Fruit fly (Drosophila melanogaster) whole organism, embryonic: ENCODE results near the gene CecA1.

Source experiments
- Abd-B ChIP-seq: fragments of 200-800 bp; sonication (Bioruptor generic); optimal IDR thresholded peaks from 2 replicates; lab custom pipeline; 2018; ENCODE audit warnings: missing biosample characterization, mild to moderate bottlenecking, missing genetic modification characterization, moderate library complexity
- Ada2b ChIP-seq: fragments of 200-800 bp; sonication (Bioruptor generic); IDR thresholded peaks from 2 replicates; pipeline ENCODE4 v1.3.6; 2022; ENCODE audit warnings: missing biosample characterization, missing genetic modification characterization
- Asciz ChIP-seq: fragments of 200-800 bp; sonication (Bioruptor generic); optimal IDR thresholded peaks from 2 replicates; lab custom pipeline; 2017; ENCODE audit warnings: missing biosample characterization, mild to moderate bottlenecking, missing genetic modification characterization, missing genetic modification reagents
- Atf6 ChIP-seq: fragments of 200-800 bp; sonication (Bioruptor generic); IDR thresholded peaks from 2 replicates; pipeline ENCODE4 v1.3.6; 2022; ENCODE audit warnings: missing biosample characterization, missing genetic modification characterization
- CG10462 ChIP-seq: fragments of 200-800 bp; sonication (Bioruptor generic); optimal IDR thresholded peaks from 2 replicates; lab custom pipeline; 2016; ENCODE audit warnings: missing biosample characterization, missing genetic modification characterization
- CG10543 ChIP-seq: fragments of 200-800 bp; sonication (Bioruptor generic); optimal IDR thresholded peaks from 3 replicates; lab custom pipeline; 2017; ENCODE audit warnings: missing biosample characterization, mild to moderate bottlenecking, missing genetic modification characterization, moderate library complexity
- CG10979 ChIP-seq: fragments of 200-800 bp; sonication (Bioruptor generic); optimal IDR thresholded peaks from 2 replicates; lab custom pipeline; 2018; ENCODE audit warnings: missing biosample characterization, mild to moderate bottlenecking, missing genetic modification characterization, moderate library complexity
- CG11695 ChIP-seq: fragments of 200-800 bp; sonication (Bioruptor generic); IDR thresholded peaks from 3 replicates; pipeline ENCODE4 v1.3.6; 2022; ENCODE audit warnings: missing biosample characterization, missing genetic modification characterization
- CG12769 ChIP-seq: fragments of 200-800 bp; sonication (Bioruptor generic); optimal IDR thresholded peaks from 2 replicates; lab custom pipeline; 2019; ENCODE audit warnings: missing biosample characterization, mild to moderate bottlenecking, missing genetic modification characterization, moderate library complexity
- CG17359 ChIP-seq: fragments of 200-800 bp; sonication (Bioruptor generic); optimal IDR thresholded peaks from 3 replicates; lab custom pipeline; 2018; ENCODE audit warnings: missing biosample characterization, mild to moderate bottlenecking, missing genetic modification characterization, moderate library complexity
- CG17568 ChIP-seq: fragments of 200-800 bp; sonication (Bioruptor generic); optimal IDR thresholded peaks from 2 replicates; lab custom pipeline; 2018; ENCODE audit warnings: missing biosample characterization, mild to moderate bottlenecking, missing genetic modification characterization, moderate library complexity
- CG17912 ChIP-seq: fragments of 200-800 bp; sonication (Bioruptor generic); optimal IDR thresholded peaks from 2 replicates; lab custom pipeline; 2018; ENCODE audit warnings: missing biosample characterization, mild to moderate bottlenecking, missing genetic modification characterization
- CG31388 ChIP-seq: fragments of 200-800 bp; sonication (Bioruptor generic); optimal IDR thresholded peaks from 2 replicates; lab custom pipeline; 2016; ENCODE audit warnings: missing biosample characterization, missing genetic modification characterization
- CG3838 ChIP-seq: fragments of 200-800 bp; sonication (Bioruptor generic); optimal IDR thresholded peaks from 3 replicates; lab custom pipeline; 2016; ENCODE audit warnings: missing biosample characterization, missing genetic modification characterization
- CG3995 ChIP-seq: fragments of 200-800 bp; sonication (Bioruptor generic); optimal IDR thresholded peaks from 3 replicates; lab custom pipeline; 2016; ENCODE audit warnings: missing biosample characterization, missing genetic modification characterization
- CG6272 ChIP-seq: fragments of 200-800 bp; sonication (Bioruptor generic); IDR thresholded peaks from 2 replicates; pipeline ENCODE4 v1.3.6; 2022; ENCODE audit warnings: missing biosample characterization, missing genetic modification characterization
- CG6791 ChIP-seq: fragments of 200-800 bp; sonication (Bioruptor generic); IDR thresholded peaks from 3 replicates; pipeline ENCODE4 v1.3.6; 2022; ENCODE audit warnings: missing biosample characterization, missing genetic modification characterization; ENCODE audit not compliant: partially characterized antibody
- CG7745 ChIP-seq: fragments of 200-800 bp; sonication (Bioruptor generic); optimal IDR thresholded peaks from 2 replicates; lab custom pipeline; 2018; ENCODE audit warnings: missing biosample characterization, mild to moderate bottlenecking, missing genetic modification characterization, moderate library complexity
- D19B ChIP-seq: fragments of 200-800 bp; sonication (Bioruptor generic); optimal IDR thresholded peaks from 2 replicates; lab custom pipeline; 2017; ENCODE audit warnings: missing biosample characterization, mild to moderate bottlenecking, missing genetic modification characterization
- Dll ChIP-seq: fragments of 200-800 bp; sonication (Bioruptor generic); IDR thresholded peaks from 4 replicates; pipeline ENCODE4 v1.3.6; 2022; ENCODE audit warnings: missing biosample characterization, missing genetic modification characterization; ENCODE audit not compliant: partially characterized antibody
- Dp ChIP-seq: fragments of 200-800 bp; sonication (Bioruptor generic); optimal IDR thresholded peaks from 2 replicates; lab custom pipeline; 2018; ENCODE audit warnings: missing biosample characterization, mild to moderate bottlenecking, missing genetic modification characterization, moderate library complexity
- E2f1 ChIP-seq: fragments of 200-800 bp; sonication (Bioruptor generic); IDR thresholded peaks from 2 replicates; pipeline ENCODE4 v1.3.6; 2022; ENCODE audit warnings: missing biosample characterization, missing genetic modification characterization
- E2f2 ChIP-seq: fragments of 200-800 bp; sonication (Bioruptor generic); IDR thresholded peaks from 2 replicates; pipeline ENCODE4 v1.3.6; 2022; ENCODE audit warnings: missing biosample characterization, missing genetic modification characterization
- Fer1 ChIP-seq: fragments of 200-800 bp; sonication (Bioruptor generic); optimal IDR thresholded peaks from 2 replicates; lab custom pipeline; 2017; ENCODE audit warnings: missing biosample characterization, mild to moderate bottlenecking, missing genetic modification characterization
- Lim3 ChIP-seq: fragments of 200-800 bp; sonication (Bioruptor generic); IDR thresholded peaks from 2 replicates; pipeline ENCODE4 v1.3.6; 2022; ENCODE audit warnings: missing biosample characterization, missing genetic modification characterization
- MBD-R2 ChIP-seq: fragments of 200-800 bp; sonication (Bioruptor generic); IDR thresholded peaks from 2 replicates; pipeline ENCODE4 v1.3.6; 2022; ENCODE audit warnings: missing biosample characterization, missing genetic modification characterization
- Med ChIP-seq: fragments of 200-800 bp; sonication (Bioruptor generic); peaks from one replicate; lab custom pipeline; 2016; ENCODE audit warnings: missing biosample characterization, missing genetic modification characterization, mild to moderate bottlenecking, inconsistent platforms, moderate library complexity
- Sry-δ ChIP-seq: fragments of 200-800 bp; sonication (Bioruptor generic); optimal IDR thresholded peaks from 2 replicates; lab custom pipeline; 2016; ENCODE audit warnings: missing biosample characterization, missing genetic modification characterization
- Usf ChIP-seq: fragments of 200-800 bp; sonication (Bioruptor generic); optimal IDR thresholded peaks from 2 replicates; lab custom pipeline; 2017; ENCODE audit warnings: missing genotype, missing biosample characterization, missing genetic modification characterization
- chinmo ChIP-seq: fragments of 200-800 bp; sonication (Bioruptor generic); IDR thresholded peaks from 4 replicates; pipeline ENCODE4 v1.3.6; 2022; ENCODE audit warnings: missing biosample characterization, missing genetic modification characterization; ENCODE audit not compliant: partially characterized antibody
- crol ChIP-seq: fragments of 200-800 bp; sonication (Bioruptor generic); IDR thresholded peaks from 2 replicates; pipeline ENCODE4 v1.3.6; 2022; ENCODE audit warnings: missing biosample characterization, missing genetic modification characterization
- fu2 ChIP-seq: fragments of 200-800 bp; sonication (Bioruptor generic); optimal IDR thresholded peaks from 2 replicates; lab custom pipeline; 2016; ENCODE audit warnings: missing biosample characterization, missing genetic modification characterization
- gfzf ChIP-seq: fragments of 200-800 bp; sonication (Bioruptor generic); optimal IDR thresholded peaks from 2 replicates; lab custom pipeline; 2016; ENCODE audit warnings: missing biosample characterization, mild to moderate bottlenecking, missing genetic modification characterization, moderate library complexity
- hbn ChIP-seq: fragments of 200-800 bp; sonication (Bioruptor generic); IDR thresholded peaks from 2 replicates; pipeline ENCODE4 v1.3.6; 2022; ENCODE audit warnings: missing biosample characterization, missing genetic modification characterization; ENCODE audit not compliant: partially characterized antibody
- insv ChIP-seq, 2 experiments: fragments of 200-800 bp; sonication (Bioruptor generic); optimal IDR thresholded peaks; 3 replicates each; lab custom pipeline; 2016 to 2018; ENCODE audit warnings: missing biosample characterization in 2 of 2, missing genetic modification characterization in 2 of 2
- inv ChIP-seq: fragments of 200-800 bp; sonication (Bioruptor generic); IDR thresholded peaks from 2 replicates; pipeline ENCODE4 v1.3.6; 2022; ENCODE audit warnings: missing biosample characterization, missing genetic modification characterization; ENCODE audit not compliant: partially characterized antibody
- p53 ChIP-seq: fragments of 200-800 bp; sonication (Bioruptor generic); optimal IDR thresholded peaks from 2 replicates; lab custom pipeline; 2016; ENCODE audit warnings: missing biosample characterization, missing genetic modification characterization
- prd ChIP-seq, 3 experiments: fragments of >200 bp in 2 of 3; fragments of 200-800 bp in 1 of 3; sonication (Bioruptor generic) in 1 of 3; optimal IDR thresholded peaks in 2 of 3; IDR thresholded peaks in 1 of 3; 2 replicates in 2 of 3; 3 replicates in 1 of 3; pipeline versions ENCODE4 v1.3.6 to Lab custom; 2017 to 2022; ENCODE audit warnings: missing biosample characterization in 1 of 3, missing genetic modification characterization in 1 of 3
- pzg ChIP-seq: fragments of 200-800 bp; sonication (Bioruptor generic); optimal IDR thresholded peaks from 3 replicates; lab custom pipeline; 2018; ENCODE audit warnings: missing biosample characterization, mild to moderate bottlenecking, missing genetic modification characterization, moderate library complexity
- sd ChIP-seq: fragments of 200-800 bp; sonication (Bioruptor generic); optimal IDR thresholded peaks from 3 replicates; lab custom pipeline; 2018; ENCODE audit warnings: missing biosample characterization, mild to moderate bottlenecking, missing genetic modification characterization, moderate library complexity
- sens ChIP-seq: fragments of 200-800 bp; sonication (Bioruptor generic); peaks from one replicate; lab custom pipeline; 2016; ENCODE audit warnings: missing biosample characterization, missing genetic modification characterization
- sisA ChIP-seq: fragments of 200-800 bp; sonication (Bioruptor generic); IDR thresholded peaks from 2 replicates; pipeline ENCODE4 v1.3.6; 2022; ENCODE audit warnings: missing biosample characterization, missing genetic modification characterization
- so ChIP-seq: fragments of 200-800 bp; sonication (Bioruptor generic); IDR thresholded peaks from 3 replicates; pipeline ENCODE4 v1.3.6; 2022; ENCODE audit warnings: missing biosample characterization, missing genetic modification characterization
- tap ChIP-seq: fragments of 200-800 bp; optimal IDR thresholded peaks from 3 replicates; lab custom pipeline; 2019; ENCODE audit warnings: missing biosample characterization, mild to moderate bottlenecking, missing genetic modification characterization, moderate library complexity
- trem ChIP-seq: fragments of 200-800 bp; optimal IDR thresholded peaks from 3 replicates; lab custom pipeline; 2019; ENCODE audit warnings: missing biosample characterization, mild to moderate bottlenecking, missing genetic modification characterization, moderate library complexity
- unpg ChIP-seq: fragments of 200-800 bp; sonication (Bioruptor generic); optimal IDR thresholded peaks from 3 replicates; lab custom pipeline; 2018; ENCODE audit warnings: missing biosample characterization, mild to moderate bottlenecking, missing genetic modification characterization, moderate library complexity
- yki ChIP-seq: fragments of >200 bp; optimal IDR thresholded peaks from 3 replicates; lab custom pipeline; 2018

The CecA1 gene

dm6 chr3R:30175045-30175589 lies 35.6 kb upstream of the CecA1 start (continued):
- TF ChIP-seq so: peak; percentile 65; the same call in 1 of the 3 replicates
- no peak for TF ChIP-seq Sry-δ
- peak; percentile 83 for TF ChIP-seq sd (tag; lab: Kevin White, UChicago)
- no peak for TF ChIP-seq CG7745 (tag; lab: Kevin White, UChicago)
- no peak for TF ChIP-seq E2f1 (GFP tag; lab: Robert Waterston, UW)
- TF ChIP-seq CG3995 (GFP tag; lab: Kevin White, UChicago): no peak
- no peak for TF ChIP-seq CG11695 (GFP tag; lab: Robert Waterston, UW)
- TF ChIP-seq CG6272 (GFP tag; lab: Robert Waterston, UW): no peak
- TF ChIP-seq CG17359 (tag; lab: Kevin White, UChicago): no peak
- TF ChIP-seq p53 (GFP tag; lab: Kevin White, UChicago): no peak
- no peak for TF ChIP-seq CG31388 (GFP tag; lab: Kevin White, UChicago)
- TF ChIP-seq Abd-B (GFP tag; lab: Kevin White, UChicago): no peak
- no peak for TF ChIP-seq yki (lab: Kevin White, UChicago)
- no peak for TF ChIP-seq Asciz (GFP tag; lab: Kevin White, UChicago)
- TF ChIP-seq D19B (GFP tag; lab: Kevin White, UChicago): no peak
- no peak for TF ChIP-seq fu2 (GFP tag; lab: Kevin White, UChicago)
- TF ChIP-seq CG10979 (tag; lab: Kevin White, UChicago): no peak

- TF ChIP-seq crol (GFP tag; lab: Robert Waterston, UW) (peak; percentile 20; the same call in 1 of the 2 replicates), sd (tag; lab: Kevin White, UChicago) (peak; percentile 81), CG6791 (GFP tag; lab: Robert Waterston, UW) (peak; percentile 36; the same call in 1 of the 3 replicates), Med (GFP tag; lab: Kevin White, UChicago) (peak; percentile 26), CG10543 (GFP tag; lab: Kevin White, UChicago) (no peak), Ada2b (GFP tag; lab: Robert Waterston, UW) (no peak), chinmo (GFP tag; lab: Robert Waterston, UW) (0 out of 4 replicates have a peak, but pooled peaks have one; percentile 15), CG12769 (tag; lab: Kevin White, UChicago) (peak; percentile 93)
These were observed 34.4 kb upstream of the CecA1 start for dm6 chr3R:30176314-30176713.

dm6 chr3R:30177494-30177893 lies 33.2 kb upstream of the CecA1 start, which contains the start of the genes CG1983 and CG15530:
Gene CG1983 (minus strand): TSS chr3R:30177700.
Gene CG15530 (plus strand): TSS chr3R:30177877.
- no peak for TF ChIP-seq CG17912 (GFP tag; lab: Kevin White, UChicago)
- TF ChIP-seq insv (GFP tag; optimal IDR thresholded peaks at IDR 0.05; lab: Kevin White, UChicago): no peak
- TF ChIP-seq Fer1 (GFP tag; lab: Kevin White, UChicago): no peak
- TF ChIP-seq Usf (GFP tag; lab: Kevin White, UChicago): no peak
- no peak for TF ChIP-seq Atf6 (GFP tag; lab: Robert Waterston, UW)
- no peak for TF ChIP-seq E2f1 (GFP tag; lab: Robert Waterston, UW)
- TF ChIP-seq Dll: no peak
- peak; percentile 80 for TF ChIP-seq Dp (GFP tag; lab: Kevin White, UChicago)
- TF ChIP-seq sens: peak; percentile 44
- no peak for TF ChIP-seq CG3838 (GFP tag; lab: Kevin White, UChicago)
- peak; percentile 64 for TF ChIP-seq MBD-R2 (GFP tag; lab: Robert Waterston, UW)
- no peak for TF ChIP-seq unpg (GFP tag; lab: Kevin White, UChicago)
- peak; percentile 47 for TF ChIP-seq gfzf (GFP tag; lab: Kevin White, UChicago)
- TF ChIP-seq tap (tag; lab: Kevin White, UChicago): no peak
- TF ChIP-seq sisA (GFP tag; lab: Robert Waterston, UW): no peak
- TF ChIP-seq inv (GFP tag; lab: Robert Waterston, UW): no peak
- TF ChIP-seq pzg (GFP tag; lab: Kevin White, UChicago): peak; percentile 37
- no peak for TF ChIP-seq Lim3
- no peak for TF ChIP-seq CG10462 (GFP tag; lab: Kevin White, UChicago)
- TF ChIP-seq CG3995 (GFP tag; lab: Kevin White, UChicago): no peak
- peak; percentile 94 for TF ChIP-seq trem (tag; lab: Kevin White, UChicago)
- TF ChIP-seq CG17568: no peak
- TF ChIP-seq prd (optimal IDR thresholded peaks at IDR 0.05; lab: Kevin White, UChicago): no peak
- no peak for TF ChIP-seq prd (GFP tag; IDR thresholded peaks at IDR 0.05; lab: Robert Waterston, UW)
- 0 out of 2 replicates have a peak, but pooled peaks have one; percentile 27 for TF ChIP-seq hbn (GFP tag; lab: Robert Waterston, UW)
- peak; percentile 89 for TF ChIP-seq E2f2
